Worm (Caenorhabditis elegans) whole organism, L1 larva: Measurements from ENCODE around the gene D1054.9.

Experiments
- C04F5.9 ChIP-seq: sonication (generic microtip); optimal IDR thresholded peaks from 2 replicates; lab custom pipeline; 2016; ENCODE audit warnings: missing genetic modification characterization, missing compliant biosample characterization
- C16A3.4 ChIP-seq: fragments of 150-350 bp; optimal IDR thresholded peaks from 2 replicates; lab custom pipeline; 2014; ENCODE audit warnings: missing biosample characterization, missing genetic modification characterization
- aha-1 ChIP-seq: fragments of 150-350 bp; optimal IDR thresholded peaks from 2 replicates; lab custom pipeline; 2014; ENCODE audit warnings: missing biosample characterization, missing genetic modification characterization
- ces-1 ChIP-seq: fragments of 150-350 bp; optimal IDR thresholded peaks from 2 replicates; lab custom pipeline; 2014; ENCODE audit warnings: missing biosample characterization, missing genetic modification reagents, missing genetic modification characterization
- lin-13 ChIP-seq: fragments of 150-350 bp; optimal IDR thresholded peaks from 2 replicates; lab custom pipeline; 2014; ENCODE audit warnings: missing biosample characterization, missing genetic modification reagents, missing genetic modification characterization
- lsy-2 ChIP-seq, 2 experiments: fragments of 150-350 bp; optimal IDR thresholded peaks; 2 replicates each; lab custom pipeline; 2014; ENCODE audit warnings: missing biosample characterization in 2 of 2, missing genetic modification characterization in 2 of 2
- nhr-47 ChIP-seq: sonication (generic microtip); optimal IDR thresholded peaks from 2 replicates; lab custom pipeline; 2016; ENCODE audit warnings: mild to moderate bottlenecking, missing genetic modification characterization, moderate library complexity, missing compliant biosample characterization
- nhr-90 ChIP-seq: sonication (generic microtip); optimal IDR thresholded peaks from 2 replicates; lab custom pipeline; 2016; ENCODE audit warnings: mild to moderate bottlenecking, missing genetic modification characterization, missing compliant biosample characterization; ENCODE audit not compliant: poor library complexity
- pag-3 ChIP-seq: sonication (generic microtip); optimal IDR thresholded peaks from 2 replicates; lab custom pipeline; 2017; ENCODE audit warnings: missing genetic modification characterization, mild to moderate bottlenecking, missing compliant biosample characterization, antibody characterized with exemption, borderline replicate concordance; ENCODE audit not compliant: insufficient read depth
- unc-130 ChIP-seq: fragments of 150-350 bp; optimal IDR thresholded peaks from 2 replicates; lab custom pipeline; 2017; ENCODE audit warnings: missing biosample characterization, missing genetic modification characterization, inconsistent platforms
- zag-1 ChIP-seq: fragments of 150-350 bp; optimal IDR thresholded peaks from 2 replicates; lab custom pipeline; 2014; ENCODE audit warnings: missing biosample characterization, missing genetic modification characterization
- ztf-11 ChIP-seq, 2 experiments: sonication (generic microtip); optimal IDR thresholded peaks; 2 replicates each; lab custom pipeline; 2016 to 2017; ENCODE audit warnings: missing genetic modification characterization in 2 of 2, missing biosample characterization in 1 of 2, missing compliant biosample characterization in 1 of 2

- TF ChIP-seq nhr-90 (tag; lab: Kevin White, UChicago): no peak
- no peak for TF ChIP-seq pag-3 (tag; lab: Kevin White, UChicago)
- no peak for TF ChIP-seq C04F5.9 (tag; lab: Kevin White, UChicago)
- no peak for TF ChIP-seq C16A3.4
- TF ChIP-seq zag-1: no peak
- no peak for TF ChIP-seq ztf-11 (tag; optimal IDR thresholded peaks at IDR 0.05; lab: Kevin White, UChicago)
- TF ChIP-seq unc-130 (tag; lab: Kevin White, UChicago): no peak
- TF ChIP-seq lsy-2 (tag; optimal IDR thresholded peaks at IDR 0.05; lab: Kevin White, UChicago): no peak
- TF ChIP-seq lin-13: no peak
- no peak for TF ChIP-seq ces-1 (GFP tag; lab: Kevin White, UChicago)
- TF ChIP-seq aha-1 (tag; lab: Kevin White, UChicago): no peak
- no peak for TF ChIP-seq nhr-47 (tag; lab: Kevin White, UChicago)
Measured at ce11 chrV:10839398-10839797, 48.5 kb upstream of the D1054.9 start.
